Fruit fly (Drosophila melanogaster) whole organism, wandering third instar larva: ENCODE data around the gene amon.

Source experiments
- Abd-B ChIP-seq: fragments of >200 bp; optimal IDR thresholded peaks from 2 replicates; lab custom pipeline; 2017; ENCODE audit warnings: missing biosample characterization, missing genetic modification characterization
- Mio ChIP-seq: sonication (Bioruptor generic); optimal IDR thresholded peaks from 2 replicates; lab custom pipeline; 2016; ENCODE audit warnings: missing biosample characterization, missing genetic modification characterization
- h ChIP-seq: fragments of 200-800 bp; sonication (Bioruptor generic); optimal IDR thresholded peaks from 3 replicates; lab custom pipeline; 2016; ENCODE audit warnings: missing biosample characterization, mild to moderate bottlenecking, missing genetic modification characterization
- sage ChIP-seq: fragments of 200-800 bp; sonication (Bioruptor generic); optimal IDR thresholded peaks from 2 replicates; lab custom pipeline; 2016; ENCODE audit warnings: missing biosample characterization, mild to moderate bottlenecking, missing genetic modification characterization
- usp ChIP-seq: fragments of >200 bp; optimal IDR thresholded peaks from 2 replicates; lab custom pipeline; 2017; ENCODE audit warnings: missing biosample characterization, missing genetic modification characterization

dm6 chr3R:26736207-26736606, 22.2 kb upstream of the amon start, which contains the start of gene CG6403:
- TF ChIP-seq Abd-B (GFP tag; lab: Kevin White, UChicago) (no peak), usp (GFP tag; lab: Kevin White, UChicago) (no peak), h (GFP tag; lab: Kevin White, UChicago) (no peak), sage (no peak), Mio (GFP tag; lab: Kevin White, UChicago) (no peak)
